Worm (Caenorhabditis elegans) whole organism, young adult: Measurements from ENCODE around the gene R09H10.7.

Source experiments
- C06A6.2 ChIP-seq: fragments of 200-800 bp; sonication (Bioruptor generic); conservative IDR thresholded peaks from 2 replicates; pipeline ENCODE4 v1.3.6; 2022; ENCODE audit warnings: missing genetic modification characterization, missing compliant biosample characterization
- F22D6.2 ChIP-seq: sonication (generic microtip); optimal IDR thresholded peaks from 2 replicates; lab custom pipeline; 2016; ENCODE audit warnings: mild to moderate bottlenecking, missing genetic modification characterization, missing compliant biosample characterization
- akir-1 ChIP-seq: fragments of 200-800 bp; sonication (Bioruptor generic); optimal IDR thresholded peaks from 2 replicates; lab custom pipeline; 2018; ENCODE audit warnings: mild to moderate bottlenecking, missing genetic modification characterization, moderate library complexity, missing compliant biosample characterization
- bed-1 ChIP-seq: fragments of 200-800 bp; sonication (Bioruptor generic); IDR thresholded peaks from 2 replicates; pipeline ENCODE4 v1.3.6; 2022; ENCODE audit warnings: missing genetic modification reagents, missing genetic modification characterization, missing compliant biosample characterization
- cebp-1 ChIP-seq, 2 experiments: fragments of 200-800 bp in 1 of 2; sonication (Bioruptor generic) in 1 of 2; sonication (generic microtip) in 1 of 2; IDR thresholded peaks in 1 of 2; optimal IDR thresholded peaks in 1 of 2; 2 replicates each; pipeline versions ENCODE4 v1.3.6 to Lab custom; 2017 to 2022; ENCODE audit warnings: missing compliant biosample characterization in 2 of 2, missing genetic modification characterization in 2 of 2, mild to moderate bottlenecking in 1 of 2, missing genetic modification reagents in 1 of 2, moderate library complexity in 1 of 2
- dpl-1 ChIP-seq: fragments of 150-350 bp; optimal IDR thresholded peaks from 2 replicates; lab custom pipeline; 2014; ENCODE audit warnings: missing biosample characterization, missing genetic modification reagents, missing genetic modification characterization
- ets-4 ChIP-seq: fragments of 200-800 bp; sonication (Bioruptor generic); optimal IDR thresholded peaks from 2 replicates; lab custom pipeline; 2018; ENCODE audit warnings: mild to moderate bottlenecking, missing genetic modification characterization, missing compliant biosample characterization
- hlh-26 ChIP-seq: fragments of 200-800 bp; sonication (Bioruptor generic); conservative IDR thresholded peaks from 2 replicates; pipeline ENCODE4 v1.3.6; 2022; ENCODE audit warnings: missing genetic modification reagents, missing genetic modification characterization, missing compliant biosample characterization
- lir-1 ChIP-seq: fragments of 200-800 bp; sonication (Bioruptor generic); conservative IDR thresholded peaks from 2 replicates; pipeline ENCODE4 v1.3.6; 2022; ENCODE audit warnings: missing genetic modification reagents, missing genetic modification characterization, missing compliant biosample characterization
- pha-4 ChIP-seq: fragments of 150-350 bp; sonication (generic microtip); optimal IDR thresholded peaks from 2 replicates; lab custom pipeline; 2014; ENCODE audit warnings: missing biosample characterization, missing genetic modification reagents, missing genetic modification characterization
- rec-8 ChIP-seq, 2 experiments: sonication (generic microtip); optimal IDR thresholded peaks; 2 replicates each; lab custom pipeline; 2016; ENCODE audit warnings: mild to moderate bottlenecking in 2 of 2, missing genetic modification characterization in 2 of 2, missing genetic modification reagents in 2 of 2, missing genotype in 2 of 2, missing biosample characterization in 1 of 2, missing compliant biosample characterization in 1 of 2, moderate library complexity in 1 of 2
- snpc-4 ChIP-seq, 5 experiments: fragments of 150-350 bp in 1 of 5; sonication (generic microtip) in 4 of 5; optimal IDR thresholded peaks; 2 replicates each; lab custom pipeline; 2014 to 2018; ENCODE audit warnings: missing genetic modification characterization in 5 of 5, missing biosample characterization in 3 of 5, antibody characterized with exemption in 2 of 5, mild to moderate bottlenecking in 2 of 5, missing compliant biosample characterization in 2 of 5, missing genotype in 2 of 5, moderate library complexity in 2 of 5, missing genetic modification reagents in 1 of 5
- unc-62 ChIP-seq: fragments of 150-350 bp; optimal IDR thresholded peaks from 2 replicates; lab custom pipeline; 2014; ENCODE audit warnings: missing biosample characterization, missing genetic modification reagents, missing genetic modification characterization

DNA sequence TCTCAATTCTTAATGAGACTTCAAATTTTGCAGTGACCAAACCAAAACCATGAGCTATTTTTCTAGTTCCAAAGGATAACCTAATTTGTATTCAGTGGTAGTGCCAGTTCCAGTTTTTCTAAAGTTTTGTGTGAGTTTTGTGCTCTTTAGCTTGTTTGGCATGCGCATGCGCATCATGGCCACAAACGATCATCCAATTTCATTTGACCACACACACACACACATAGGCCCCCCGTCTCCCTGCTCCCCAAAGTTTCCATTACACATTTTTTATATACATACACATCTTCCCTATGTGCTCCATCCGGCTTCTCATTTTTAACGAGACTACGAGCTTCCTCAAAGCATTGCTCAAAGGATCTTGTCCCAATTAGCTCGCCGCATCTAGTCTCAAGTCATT lies 46.4 kb upstream of the R09H10.7 start:
- no peak for TF ChIP-seq cebp-1 (GFP tag; IDR thresholded peaks at IDR 0.05; lab: Robert Waterston, UW)
- no peak for TF ChIP-seq cebp-1 (tag; optimal IDR thresholded peaks at IDR 0.05; lab: Kevin White, UChicago)
- TF ChIP-seq snpc-4 (GFP tag; optimal IDR thresholded peaks at IDR 0.05; lab: Kevin White, UChicago), result no peak
- TF ChIP-seq snpc-4 (tag; optimal IDR thresholded peaks at IDR 0.05; lab: Kevin White, UChicago), result no peak
- TF ChIP-seq F22D6.2 (tag; lab: Kevin White, UChicago), result no peak
- no peak for TF ChIP-seq bed-1
- TF ChIP-seq pha-4, result no peak
- no peak for TF ChIP-seq hlh-26 (GFP tag; lab: Robert Waterston, UW)
- no peak for TF ChIP-seq dpl-1 (GFP tag; lab: Kevin White, UChicago)
- no peak for TF ChIP-seq rec-8 (tag; optimal IDR thresholded peaks at IDR 0.05; lab: Kevin White, UChicago)
- TF ChIP-seq ets-4 (GFP tag; lab: Kevin White, UChicago), result no peak
- TF ChIP-seq unc-62 (GFP tag; lab: Kevin White, UChicago), result no peak
- no peak for TF ChIP-seq lir-1
- no peak for TF ChIP-seq C06A6.2 (GFP tag; lab: Robert Waterston, UW)
- no peak for TF ChIP-seq akir-1 (GFP tag; lab: Kevin White, UChicago)
